Worm (Caenorhabditis elegans) whole organism, L2 larva: ENCODE results near the gene srz-9.

ENCODE experiments used
- C34F6.9 ChIP-seq: fragments of 150-350 bp; optimal IDR thresholded peaks from 2 replicates; lab custom pipeline; 2014; ENCODE audit warnings: missing biosample characterization, missing genetic modification characterization
- F13H6.1 ChIP-seq: sonication (generic microtip); optimal IDR thresholded peaks from 2 replicates; lab custom pipeline; 2016; ENCODE audit warnings: missing genetic modification characterization, missing compliant biosample characterization
- R02D3.7 ChIP-seq: fragments of 150-350 bp; optimal IDR thresholded peaks from 2 replicates; lab custom pipeline; 2014; ENCODE audit warnings: missing biosample characterization, missing genetic modification characterization
- ceh-16 ChIP-seq: fragments of 150-350 bp; optimal IDR thresholded peaks from 2 replicates; lab custom pipeline; 2014; ENCODE audit warnings: missing biosample characterization, missing genetic modification characterization
- crh-2 ChIP-seq: sonication (generic microtip); optimal IDR thresholded peaks from 2 replicates; lab custom pipeline; 2017; ENCODE audit warnings: missing biosample characterization, missing genetic modification characterization
- dmd-4 ChIP-seq: sonication (generic microtip); optimal IDR thresholded peaks from 2 replicates; lab custom pipeline; 2017; ENCODE audit warnings: missing biosample characterization, missing genetic modification characterization
- elt-1 ChIP-seq: fragments of 150-350 bp; optimal IDR thresholded peaks from 2 replicates; lab custom pipeline; 2014; ENCODE audit warnings: missing biosample characterization, missing genetic modification characterization
- elt-3 ChIP-seq: sonication (generic microtip); optimal IDR thresholded peaks from 2 replicates; lab custom pipeline; 2017; ENCODE audit warnings: missing biosample characterization, missing genetic modification characterization
- fos-1 ChIP-seq: fragments of 150-350 bp; optimal IDR thresholded peaks from 2 replicates; lab custom pipeline; 2014; ENCODE audit warnings: missing biosample characterization, missing genetic modification characterization
- gmeb-1 ChIP-seq: fragments of 150-350 bp; optimal IDR thresholded peaks from 2 replicates; lab custom pipeline; 2014; ENCODE audit warnings: missing biosample characterization, missing genetic modification characterization
- lin-11 ChIP-seq: fragments of 150-350 bp; sonication (generic microtip); optimal IDR thresholded peaks from 2 replicates; lab custom pipeline; 2014; ENCODE audit warnings: missing biosample characterization, missing genetic modification characterization, inconsistent platforms, mixed read lengths
- lin-13 ChIP-seq: fragments of 150-350 bp; optimal IDR thresholded peaks from 2 replicates; lab custom pipeline; 2014; ENCODE audit warnings: missing biosample characterization, missing genetic modification reagents, missing genetic modification characterization
- lin-39 ChIP-seq: fragments of 150-350 bp; optimal IDR thresholded peaks from 2 replicates; lab custom pipeline; 2014; ENCODE audit warnings: missing biosample characterization, missing genetic modification reagents, missing genetic modification characterization
- lsy-2 ChIP-seq, 2 experiments: fragments of 150-350 bp in 1 of 2; sonication (generic microtip) in 1 of 2; optimal IDR thresholded peaks; 2 replicates each; lab custom pipeline; 2014 to 2017; ENCODE audit warnings: missing biosample characterization in 2 of 2, missing genetic modification characterization in 2 of 2
- mdl-1 ChIP-seq, 2 experiments: fragments of 150-350 bp in 1 of 2; sonication (generic microtip) in 1 of 2; optimal IDR thresholded peaks; 2 replicates each; lab custom pipeline; 2017; ENCODE audit warnings: missing biosample characterization in 2 of 2, missing genetic modification characterization in 2 of 2
- nhr-11 ChIP-seq: fragments of 150-350 bp; optimal IDR thresholded peaks from 2 replicates; lab custom pipeline; 2014; ENCODE audit warnings: missing biosample characterization, missing genetic modification characterization
- nhr-12 ChIP-seq: fragments of 150-350 bp; optimal IDR thresholded peaks from 2 replicates; lab custom pipeline; 2014; ENCODE audit warnings: missing biosample characterization, missing genetic modification characterization
- nhr-129 ChIP-seq: fragments of 150-350 bp; optimal IDR thresholded peaks from 2 replicates; lab custom pipeline; 2014; ENCODE audit warnings: missing biosample characterization, missing genetic modification characterization
- nhr-23 ChIP-seq: fragments of 150-350 bp; optimal IDR thresholded peaks from 2 replicates; lab custom pipeline; 2014; ENCODE audit warnings: missing biosample characterization, missing genetic modification reagents, missing genetic modification characterization
- nhr-237 ChIP-seq: fragments of 150-350 bp; optimal IDR thresholded peaks from 2 replicates; lab custom pipeline; 2014; ENCODE audit warnings: missing biosample characterization, missing genetic modification characterization
- nhr-6 ChIP-seq: fragments of 150-350 bp; optimal IDR thresholded peaks from 2 replicates; lab custom pipeline; 2014; ENCODE audit warnings: missing biosample characterization, missing genetic modification characterization
- nhr-77 ChIP-seq: fragments of 150-350 bp; optimal IDR thresholded peaks from 2 replicates; lab custom pipeline; 2014; ENCODE audit warnings: missing biosample characterization, missing genetic modification characterization
- peb-1 ChIP-seq: fragments of 150-350 bp; optimal IDR thresholded peaks from 2 replicates; lab custom pipeline; 2014; ENCODE audit warnings: missing biosample characterization, missing genetic modification characterization
- sem-4 ChIP-seq: fragments of 150-350 bp; optimal IDR thresholded peaks from 2 replicates; lab custom pipeline; 2014; ENCODE audit warnings: missing biosample characterization, missing genetic modification reagents, missing genetic modification characterization
- skn-1 ChIP-seq: sonication (generic microtip); optimal IDR thresholded peaks from 2 replicates; lab custom pipeline; 2017; ENCODE audit warnings: missing biosample characterization, missing genetic modification characterization
- sma-9 ChIP-seq, 2 experiments: fragments of 150-350 bp in 1 of 2; sonication (generic microtip) in 1 of 2; optimal IDR thresholded peaks; 2 replicates each; lab custom pipeline; 2014 to 2016; ENCODE audit warnings: missing genetic modification characterization in 2 of 2, mild to moderate bottlenecking in 1 of 2, missing biosample characterization in 1 of 2, missing compliant biosample characterization in 1 of 2, missing genetic modification reagents in 1 of 2, moderate library complexity in 1 of 2
- unc-55 ChIP-seq: fragments of 150-350 bp; sonication (generic microtip); optimal IDR thresholded peaks from 3 replicates; lab custom pipeline; 2014; ENCODE audit warnings: missing biosample characterization, missing genetic modification reagents, missing genetic modification characterization
- unc-62 ChIP-seq: fragments of 150-350 bp; optimal IDR thresholded peaks from 2 replicates; lab custom pipeline; 2014; ENCODE audit warnings: missing biosample characterization, missing genetic modification reagents, missing genetic modification characterization
- zag-1 ChIP-seq: fragments of 150-350 bp; optimal IDR thresholded peaks from 2 replicates; lab custom pipeline; 2014; ENCODE audit warnings: missing biosample characterization, missing genetic modification characterization
- ztf-1 ChIP-seq: fragments of 200-800 bp; sonication (Bioruptor generic); conservative IDR thresholded peaks from 2 replicates; pipeline ENCODE4 v1.3.6; 2022; ENCODE audit warnings: missing genetic modification characterization, missing compliant biosample characterization
- ztf-11 ChIP-seq: sonication (generic microtip); optimal IDR thresholded peaks from 2 replicates; lab custom pipeline; 2017; ENCODE audit warnings: missing biosample characterization, missing genetic modification characterization

Gene srz-9

DNA sequence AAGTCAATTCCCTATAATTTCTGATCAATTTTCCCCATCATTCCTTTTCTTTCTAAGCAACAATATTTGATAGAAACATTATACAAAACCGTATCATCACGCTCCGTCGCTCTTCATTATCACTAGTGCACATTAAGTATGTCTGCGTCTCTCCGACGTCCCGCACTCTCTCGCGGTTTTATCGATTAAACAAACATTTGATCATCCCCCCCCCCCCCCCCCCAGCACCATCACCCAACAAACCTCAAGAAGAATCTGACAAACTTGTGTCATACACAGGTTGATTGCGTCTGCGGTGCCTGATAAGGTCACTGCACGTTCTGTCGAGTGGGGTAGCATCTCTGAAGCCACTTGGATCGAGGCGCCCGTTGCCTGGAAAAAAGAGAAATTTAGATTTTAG lies 43.8 kb upstream of the srz-9 start:
- peak; percentile 50 for TF ChIP-seq fos-1 (tag; lab: Kevin White, UChicago)
- no peak for TF ChIP-seq lin-11 (tag; lab: Kevin White, UChicago)
- TF ChIP-seq, all 48 proteins: peak for 1

- TF ChIP-seq F13H6.1 = no peak
- TF ChIP-seq fos-1 (tag; lab: Kevin White, UChicago) = peak; percentile 65
- no peak for TF ChIP-seq nhr-12 (tag; lab: Kevin White, UChicago)
- no peak for TF ChIP-seq peb-1
- no peak for TF ChIP-seq mdl-1 (tag; optimal IDR thresholded peaks at IDR 0.05; lab: Kevin White, UChicago)
Measured at ce11 chrIII:1221995-1222394, 41.8 kb upstream of the srz-9 start.

DNA sequence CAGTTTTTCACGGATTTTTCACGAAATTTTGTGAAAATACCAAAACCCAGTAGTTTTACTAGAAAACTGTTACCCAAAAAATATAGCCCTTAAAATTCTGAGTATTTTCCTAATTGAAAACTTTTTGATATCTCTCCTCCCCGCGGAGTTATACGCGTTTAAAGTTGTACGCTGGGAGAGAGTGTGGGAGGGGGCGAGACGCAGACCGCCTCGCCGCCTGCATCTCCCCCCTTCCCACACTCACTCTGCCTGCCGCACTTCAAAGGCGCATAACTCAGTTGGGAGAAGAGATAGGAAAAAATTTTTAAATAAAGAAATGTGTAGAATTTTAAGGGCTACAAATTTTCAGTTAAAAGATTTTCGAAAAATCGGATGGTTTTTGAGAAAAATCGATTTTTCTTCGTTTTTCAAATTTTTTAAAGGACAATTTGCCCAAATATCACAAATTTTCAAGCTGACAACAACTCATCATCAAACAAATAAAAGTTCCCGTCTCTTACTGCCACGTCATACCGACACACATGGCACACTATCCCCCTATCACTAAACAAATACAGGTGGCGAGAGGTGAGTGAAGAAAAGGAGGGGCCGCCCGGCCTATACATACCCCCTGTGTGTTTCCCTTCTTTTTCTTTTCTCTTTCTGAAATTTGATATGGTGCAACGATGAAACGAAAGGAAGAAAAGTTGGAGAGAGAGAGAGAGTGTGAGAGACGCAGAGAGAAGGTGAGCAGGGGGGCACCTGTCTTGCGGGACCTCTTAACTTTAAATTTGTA lies 40.3 kb upstream of the srz-9 start:
- TF ChIP-seq crh-2 (tag; lab: Kevin White, UChicago) = peak; percentile 85
- peak; percentile 61 for TF ChIP-seq F13H6.1
- TF ChIP-seq sma-9 (GFP tag; optimal IDR thresholded peaks at IDR 0.05; lab: Kevin White, UChicago) = peak; percentile 62
- TF ChIP-seq sma-9 (tag; optimal IDR thresholded peaks at IDR 0.05; lab: Kevin White, UChicago) = no peak
- TF ChIP-seq nhr-129 (tag; lab: Kevin White, UChicago) = peak; percentile 25
- TF ChIP-seq skn-1 (tag; lab: Kevin White, UChicago) = no peak
- no peak for TF ChIP-seq ztf-1
- TF ChIP-seq fos-1 (tag; lab: Kevin White, UChicago) = peak; percentile 68
- TF ChIP-seq lin-13 (GFP tag; lab: Kevin White, UChicago) = peak; percentile 36
- TF ChIP-seq, all 48 proteins: peak for 6

ce11 chrIII:1225116-1225515 lies 38.7 kb upstream of the srz-9 start:
- TF ChIP-seq sem-4 = no peak
- TF ChIP-seq ceh-16 (tag; lab: Kevin White, UChicago) = no peak
- no peak for TF ChIP-seq gmeb-1 (tag; lab: Kevin White, UChicago)
- no peak for TF ChIP-seq nhr-77 (tag; lab: Kevin White, UChicago)
- TF ChIP-seq nhr-237 (tag; lab: Kevin White, UChicago) = no peak
- TF ChIP-seq ztf-11 = no peak
- TF ChIP-seq crh-2 (tag; lab: Kevin White, UChicago) = no peak
- no peak for TF ChIP-seq nhr-11
- no peak for TF ChIP-seq elt-3 (tag; lab: Kevin White, UChicago)
- TF ChIP-seq dmd-4 = no peak
- TF ChIP-seq, all 48 proteins: peak for 0

ce11 chrIII:1225595-1225994 lies 38.2 kb upstream of the srz-9 start:
- TF ChIP-seq lsy-2 (tag; optimal IDR thresholded peaks at IDR 0.05; lab: Kevin White, UChicago) (peak in 1 of 2 experiments; percentile 4), nhr-6 (no peak)

DNA sequence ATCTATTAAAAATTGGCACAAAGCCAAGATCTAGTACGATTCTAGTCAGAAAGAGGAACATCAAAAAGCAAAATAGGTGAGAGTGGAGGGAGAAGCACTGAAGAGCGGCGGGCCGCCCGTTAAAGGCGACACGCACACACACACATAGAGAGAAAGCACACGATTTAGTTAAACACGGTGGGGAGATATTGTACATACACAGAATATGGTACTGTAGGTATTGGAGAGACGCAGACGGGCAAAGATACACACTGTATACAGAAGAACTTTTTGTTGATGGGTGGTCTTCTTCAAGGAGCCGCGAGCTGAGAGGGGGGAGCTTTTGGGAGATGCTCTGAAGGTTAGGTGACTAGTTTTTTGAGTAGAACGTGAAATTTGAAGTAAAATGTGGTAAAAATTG lies 37.5 kb upstream of the srz-9 start:
- TF ChIP-seq zag-1 (tag; lab: Kevin White, UChicago) = no peak
- TF ChIP-seq F13H6.1 = peak; percentile 54
- peak; percentile 34 for TF ChIP-seq fos-1 (tag; lab: Kevin White, UChicago)
- peak; percentile 24 for TF ChIP-seq sma-9 (GFP tag; optimal IDR thresholded peaks at IDR 0.05; lab: Kevin White, UChicago)
- no peak for TF ChIP-seq sma-9 (tag; optimal IDR thresholded peaks at IDR 0.05; lab: Kevin White, UChicago)
- TF ChIP-seq nhr-129 (tag; lab: Kevin White, UChicago) = peak; percentile 14

ce11 chrIII:1228593-1228992 lies 35.2 kb upstream of the srz-9 start:
- no peak for TF ChIP-seq unc-62 (GFP tag; lab: Kevin White, UChicago)
- no peak for TF ChIP-seq lsy-2 (tag; optimal IDR thresholded peaks at IDR 0.05; lab: Kevin White, UChicago)
- no peak for TF ChIP-seq lin-39
- TF ChIP-seq elt-1 = no peak
- no peak for TF ChIP-seq nhr-77 (tag; lab: Kevin White, UChicago)
- TF ChIP-seq nhr-23 (tag; lab: Kevin White, UChicago) = no peak
- no peak for TF ChIP-seq R02D3.7 (tag; lab: Kevin White, UChicago)
- no peak for TF ChIP-seq unc-55 (GFP tag; lab: Kevin White, UChicago)
- TF ChIP-seq elt-3 (tag; lab: Kevin White, UChicago) = no peak
- TF ChIP-seq C34F6.9 (tag; lab: Kevin White, UChicago) = no peak
- TF ChIP-seq lin-11 (tag; lab: Kevin White, UChicago) = no peak
